Worm (Caenorhabditis elegans) whole organism, L2 larva: Measurements from ENCODE around the gene tdpo-1.
A peak's percentile ranks its signal among the peaks of the same experiment; 100 is the strongest.

Experiments
- C34F6.9 ChIP-seq: fragments of 150-350 bp; optimal IDR thresholded peaks from 2 replicates; lab custom pipeline; 2014; ENCODE audit warnings: missing biosample characterization, missing genetic modification characterization
- F13H6.1 ChIP-seq: sonication (generic microtip); optimal IDR thresholded peaks from 2 replicates; lab custom pipeline; 2016; ENCODE audit warnings: missing genetic modification characterization, missing compliant biosample characterization
- R02D3.7 ChIP-seq: fragments of 150-350 bp; optimal IDR thresholded peaks from 2 replicates; lab custom pipeline; 2014; ENCODE audit warnings: missing biosample characterization, missing genetic modification characterization
- Y55F3AM.14 ChIP-seq: fragments of 200-800 bp; sonication (Bioruptor generic); optimal IDR thresholded peaks from 2 replicates; lab custom pipeline; 2018; ENCODE audit warnings: mild to moderate bottlenecking, missing genetic modification characterization, missing compliant biosample characterization
- ZK546.5 ChIP-seq: sonication (generic microtip); optimal IDR thresholded peaks from 2 replicates; lab custom pipeline; 2017; ENCODE audit warnings: missing biosample characterization, missing genetic modification characterization
- alr-1 ChIP-seq: fragments of 150-350 bp; optimal IDR thresholded peaks from 2 replicates; lab custom pipeline; 2014; ENCODE audit warnings: missing biosample characterization, missing genetic modification characterization
- aly-2 ChIP-seq: fragments of 150-350 bp; optimal IDR thresholded peaks from 2 replicates; lab custom pipeline; 2014; ENCODE audit warnings: missing biosample characterization, missing genetic modification characterization
- ama-1 ChIP-seq: fragments of 150-350 bp; optimal IDR thresholded peaks from 2 replicates; lab custom pipeline; 2018; ENCODE audit warnings: inconsistent platforms
- blmp-1 ChIP-seq: sonication (generic microtip); optimal IDR thresholded peaks from 2 replicates; lab custom pipeline; 2017; ENCODE audit warnings: missing genetic modification characterization, mild to moderate bottlenecking, missing compliant biosample characterization, antibody characterized with exemption, moderate library complexity; ENCODE audit not compliant: insufficient read depth
- ceh-16 ChIP-seq: fragments of 150-350 bp; optimal IDR thresholded peaks from 2 replicates; lab custom pipeline; 2014; ENCODE audit warnings: missing biosample characterization, missing genetic modification characterization
- ceh-82 ChIP-seq: fragments of 150-350 bp; optimal IDR thresholded peaks from 2 replicates; lab custom pipeline; 2014; ENCODE audit warnings: missing biosample characterization, missing genetic modification characterization
- crh-2 ChIP-seq: sonication (generic microtip); optimal IDR thresholded peaks from 2 replicates; lab custom pipeline; 2017; ENCODE audit warnings: missing biosample characterization, missing genetic modification characterization
- dmd-4 ChIP-seq: sonication (generic microtip); optimal IDR thresholded peaks from 2 replicates; lab custom pipeline; 2017; ENCODE audit warnings: missing biosample characterization, missing genetic modification characterization
- elt-1 ChIP-seq: fragments of 150-350 bp; optimal IDR thresholded peaks from 2 replicates; lab custom pipeline; 2014; ENCODE audit warnings: missing biosample characterization, missing genetic modification characterization
- elt-3 ChIP-seq: sonication (generic microtip); optimal IDR thresholded peaks from 2 replicates; lab custom pipeline; 2017; ENCODE audit warnings: missing biosample characterization, missing genetic modification characterization
- gmeb-1 ChIP-seq: fragments of 150-350 bp; optimal IDR thresholded peaks from 2 replicates; lab custom pipeline; 2014; ENCODE audit warnings: missing biosample characterization, missing genetic modification characterization
- lin-13 ChIP-seq: fragments of 150-350 bp; optimal IDR thresholded peaks from 2 replicates; lab custom pipeline; 2014; ENCODE audit warnings: missing biosample characterization, missing genetic modification reagents, missing genetic modification characterization
- lin-39 ChIP-seq: fragments of 150-350 bp; optimal IDR thresholded peaks from 2 replicates; lab custom pipeline; 2014; ENCODE audit warnings: missing biosample characterization, missing genetic modification reagents, missing genetic modification characterization
- lsy-2 ChIP-seq, 2 experiments: fragments of 150-350 bp in 1 of 2; sonication (generic microtip) in 1 of 2; optimal IDR thresholded peaks; 2 replicates each; lab custom pipeline; 2014 to 2017; ENCODE audit warnings: missing biosample characterization in 2 of 2, missing genetic modification characterization in 2 of 2
- nhr-129 ChIP-seq: fragments of 150-350 bp; optimal IDR thresholded peaks from 2 replicates; lab custom pipeline; 2014; ENCODE audit warnings: missing biosample characterization, missing genetic modification characterization
- nhr-23 ChIP-seq: fragments of 150-350 bp; optimal IDR thresholded peaks from 2 replicates; lab custom pipeline; 2014; ENCODE audit warnings: missing biosample characterization, missing genetic modification reagents, missing genetic modification characterization
- nhr-237 ChIP-seq: fragments of 150-350 bp; optimal IDR thresholded peaks from 2 replicates; lab custom pipeline; 2014; ENCODE audit warnings: missing biosample characterization, missing genetic modification characterization
- nhr-25 ChIP-seq: fragments of 150-350 bp; sonication (generic microtip); optimal IDR thresholded peaks from 3 replicates; lab custom pipeline; 2014; ENCODE audit warnings: missing biosample characterization, missing genetic modification characterization
- nhr-77 ChIP-seq: fragments of 150-350 bp; optimal IDR thresholded peaks from 2 replicates; lab custom pipeline; 2014; ENCODE audit warnings: missing biosample characterization, missing genetic modification characterization
- peb-1 ChIP-seq: fragments of 150-350 bp; optimal IDR thresholded peaks from 2 replicates; lab custom pipeline; 2014; ENCODE audit warnings: missing biosample characterization, missing genetic modification characterization
- sem-4 ChIP-seq: fragments of 150-350 bp; optimal IDR thresholded peaks from 2 replicates; lab custom pipeline; 2014; ENCODE audit warnings: missing biosample characterization, missing genetic modification reagents, missing genetic modification characterization
- sma-3 ChIP-seq: sonication (generic microtip); optimal IDR thresholded peaks from 2 replicates; lab custom pipeline; 2016; ENCODE audit warnings: missing genetic modification reagents, missing genetic modification characterization, missing compliant biosample characterization
- snpc-4 ChIP-seq: fragments of 150-350 bp; optimal IDR thresholded peaks from 2 replicates; lab custom pipeline; 2014; ENCODE audit warnings: missing biosample characterization, missing genetic modification characterization
- unc-39 ChIP-seq: fragments of 150-350 bp; optimal IDR thresholded peaks from 2 replicates; lab custom pipeline; 2014; ENCODE audit warnings: missing biosample characterization, missing genetic modification characterization
- unc-55 ChIP-seq: fragments of 150-350 bp; sonication (generic microtip); optimal IDR thresholded peaks from 3 replicates; lab custom pipeline; 2014; ENCODE audit warnings: missing biosample characterization, missing genetic modification reagents, missing genetic modification characterization
- unc-62 ChIP-seq: fragments of 150-350 bp; optimal IDR thresholded peaks from 2 replicates; lab custom pipeline; 2014; ENCODE audit warnings: missing biosample characterization, missing genetic modification reagents, missing genetic modification characterization
- zag-1 ChIP-seq: fragments of 150-350 bp; optimal IDR thresholded peaks from 2 replicates; lab custom pipeline; 2014; ENCODE audit warnings: missing biosample characterization, missing genetic modification characterization
- ztf-1 ChIP-seq: fragments of 200-800 bp; sonication (Bioruptor generic); conservative IDR thresholded peaks from 2 replicates; pipeline ENCODE4 v1.3.6; 2022; ENCODE audit warnings: missing genetic modification characterization, missing compliant biosample characterization
- ztf-11 ChIP-seq: sonication (generic microtip); optimal IDR thresholded peaks from 2 replicates; lab custom pipeline; 2017; ENCODE audit warnings: missing biosample characterization, missing genetic modification characterization

The tdpo-1 gene

ce11 chrIV:1971078-1971477 is 11.4 kb downstream of the tdpo-1 start:
- TF ChIP-seq sma-3 (GFP tag; lab: Kevin White, UChicago): no peak

ce11 chrIV:1972271-1972670 is 12.6 kb downstream of the tdpo-1 start, which contains the start of gene Y76B12C.4:
Y76B12C.4 (minus strand) TSS chrIV:1972371.
- TF ChIP-seq nhr-129 (tag; lab: Kevin White, UChicago) (no peak), Y55F3AM.14 (GFP tag; lab: Kevin White, UChicago) (no peak), unc-39 (tag; lab: Kevin White, UChicago) (no peak), peb-1 (tag; lab: Kevin White, UChicago) (no peak)

DNA sequence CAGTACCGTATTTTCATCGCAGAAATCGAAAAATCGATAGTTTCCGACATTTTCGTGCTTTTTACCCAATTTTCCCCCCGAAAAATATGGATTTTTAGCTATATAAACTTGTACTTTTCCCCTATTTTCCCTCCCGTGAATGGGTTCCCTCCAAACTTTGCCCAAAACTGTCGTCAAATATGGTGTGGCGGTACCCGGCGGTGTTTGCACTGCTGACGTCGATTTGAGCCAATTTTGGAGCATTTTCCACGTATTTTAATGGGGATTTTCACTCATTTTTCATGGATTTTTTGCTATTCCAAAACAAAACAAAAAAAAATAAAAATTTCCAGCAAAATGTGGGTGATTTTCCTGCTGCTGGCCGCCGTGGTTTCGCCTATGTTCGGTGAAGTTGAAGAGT is 13.7 kb downstream of the tdpo-1 start, which contains the start of gene Y76B12C.3:
TSS of gene Y76B12C.3 (plus strand) at position 334 of the 400 bp plus-strand sequence.
- TF ChIP-seq blmp-1 (tag; lab: Kevin White, UChicago) (no peak), aly-2 (tag; lab: Kevin White, UChicago) (no peak), elt-3 (tag; lab: Kevin White, UChicago) (no peak), sma-3 (GFP tag; lab: Kevin White, UChicago) (no peak), unc-55 (GFP tag; lab: Kevin White, UChicago) (peak; percentile 43), F13H6.1 (tag; lab: Kevin White, UChicago) (no peak), nhr-23 (no peak), ZK546.5 (tag; lab: Kevin White, UChicago) (no peak), lin-39 (tag; lab: Kevin White, UChicago) (no peak), sem-4 (no peak), snpc-4 (no peak), ztf-11 (tag; lab: Kevin White, UChicago) (no peak), unc-62 (GFP tag; lab: Kevin White, UChicago) (no peak), zag-1 (tag; lab: Kevin White, UChicago) (no peak), lsy-2 (tag; optimal IDR thresholded peaks at IDR 0.05; lab: Kevin White, UChicago) (peak in 1 of 2 experiments; percentile 14), gmeb-1 (peak; percentile 18), lin-13 (GFP tag; lab: Kevin White, UChicago) (no peak)

DNA sequence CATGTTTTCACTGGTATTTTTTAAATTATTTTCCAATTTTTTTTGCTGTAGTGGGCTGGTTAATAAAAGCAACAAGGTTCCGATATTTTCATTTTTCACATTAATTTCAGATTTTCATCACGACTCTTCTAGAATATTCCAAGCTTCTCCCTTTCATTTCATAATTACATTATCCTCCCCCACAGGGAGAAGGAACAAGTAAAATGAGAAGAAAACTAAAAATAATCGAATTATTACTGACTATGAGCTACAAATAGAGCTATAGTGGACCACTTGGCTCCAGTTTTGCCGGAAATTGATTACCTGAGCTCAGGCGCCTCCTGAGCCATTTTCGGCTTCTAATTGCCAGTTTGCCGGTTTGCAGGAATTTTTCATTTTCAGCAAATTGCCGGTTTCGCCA is 15.9 kb downstream of the tdpo-1 start:
- TF ChIP-seq C34F6.9 (tag; lab: Kevin White, UChicago) (no peak), sma-3 (GFP tag; lab: Kevin White, UChicago) (no peak), nhr-77 (no peak), nhr-25 (no peak), nhr-237 (tag; lab: Kevin White, UChicago) (no peak), nhr-23 (no peak), Y55F3AM.14 (GFP tag; lab: Kevin White, UChicago) (no peak), elt-1 (tag; lab: Kevin White, UChicago) (no peak), alr-1 (tag; lab: Kevin White, UChicago) (no peak)
- TF ChIP-seq, all 48 proteins: peak for 0

DNA sequence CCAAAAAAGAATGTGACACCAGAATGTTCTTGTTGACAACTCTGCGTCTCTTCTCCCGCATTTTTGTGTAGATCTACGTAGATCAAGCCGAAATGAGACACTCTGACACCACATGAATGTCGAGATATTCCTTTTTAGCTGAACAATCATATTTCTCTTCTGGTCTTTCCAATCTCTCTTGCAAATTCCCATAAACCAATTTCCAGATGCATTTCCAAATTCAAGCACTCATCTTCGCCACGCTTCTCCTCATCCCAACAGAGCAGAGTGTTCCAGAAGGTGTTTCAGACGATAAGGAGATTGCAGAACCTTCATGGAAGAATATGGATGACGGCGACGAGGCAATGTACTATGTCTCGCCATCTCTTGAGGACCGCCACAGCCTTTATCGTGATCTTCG is 20.1 kb downstream of the tdpo-1 start, which contains the start of gene Y76B12C.8:
TSS of gene Y76B12C.8 (plus strand) at position 207 of the 400 bp plus-strand sequence.
- TF ChIP-seq sem-4 (no peak), aly-2 (tag; lab: Kevin White, UChicago) (no peak), lin-39 (tag; lab: Kevin White, UChicago) (no peak), dmd-4 (tag; lab: Kevin White, UChicago) (no peak), ztf-1 (GFP tag; lab: Robert Waterston, UW) (no peak), ZK546.5 (tag; lab: Kevin White, UChicago) (no peak), crh-2 (no peak), lin-13 (GFP tag; lab: Kevin White, UChicago) (no peak), gmeb-1 (no peak), R02D3.7 (tag; lab: Kevin White, UChicago) (no peak), unc-55 (GFP tag; lab: Kevin White, UChicago) (no peak), ama-1 (no peak), ceh-16 (tag; lab: Kevin White, UChicago) (no peak), sma-3 (GFP tag; lab: Kevin White, UChicago) (no peak), ceh-82 (no peak)
